Fruit fly (Drosophila melanogaster): ENCODE results near the gene ND-15.

ND-15 gene

dm6 chr2L:158649-159257 is 44.2 kb downstream of the ND-15 start, which contains the start of the genes CG33635 and spen (continued):
- no peak for TF ChIP-seq Taf1 (GFP tag; IDR thresholded peaks at IDR 0.05)
- TF ChIP-seq Sox102F (GFP tag; optimal IDR thresholded peaks at IDR 0.05) = no peak
- peak; percentile 4 for TF ChIP-seq CG7839 (tag; optimal IDR thresholded peaks at IDR 0.05)
- TF ChIP-seq CG17912 (GFP tag; optimal IDR thresholded peaks at IDR 0.05) = peak; percentile 79
- no peak for TF ChIP-seq yki (optimal IDR thresholded peaks at IDR 0.05)
- peak; percentile 56 for TF ChIP-seq CG17385 (GFP tag; optimal IDR thresholded peaks at IDR 0.05)
- no peak for TF ChIP-seq prd (optimal IDR thresholded peaks at IDR 0.05)
- no peak for TF ChIP-seq prd (GFP tag; IDR thresholded peaks at IDR 0.05)
- no peak for TF ChIP-seq CG3847 (GFP tag; IDR thresholded peaks at IDR 0.05)
- no peak for TF ChIP-seq fd96Cb (tag; optimal IDR thresholded peaks at IDR 0.05)
- peak; percentile 88 for TF ChIP-seq CG34376 (GFP tag; optimal IDR thresholded peaks at IDR 0.05)
- no peak for TF ChIP-seq az2 (GFP tag; optimal IDR thresholded peaks at IDR 0.05)
- peak; percentile 47 for TF ChIP-seq nerfin-1 (tag; optimal IDR thresholded peaks at IDR 0.05)
- no peak for TF ChIP-seq Rfx (GFP tag; IDR thresholded peaks at IDR 0.05)
- peak; percentile 35 for TF ChIP-seq CG12219 (GFP tag; optimal IDR thresholded peaks at IDR 0.05)
- TF ChIP-seq ro (GFP tag; IDR thresholded peaks at IDR 0.05) = no peak
- TF ChIP-seq CG10267 (tag; optimal IDR thresholded peaks at IDR 0.05) = peak; percentile 75
- TF ChIP-seq CG18262 (tag; optimal IDR thresholded peaks at IDR 0.05) = peak; percentile 26
- TF ChIP-seq pan (optimal IDR thresholded peaks at IDR 0.05) = no peak
- no peak for TF ChIP-seq pan (GFP tag; optimal IDR thresholded peaks at IDR 0.05 in 1 of 2, IDR thresholded peaks at IDR 0.05 in 1 of 2)
- peak; percentile 47 for TF ChIP-seq CoRest (tag; optimal IDR thresholded peaks at IDR 0.05)
- peak; percentile 36 for TF ChIP-seq Bteb2 (GFP tag; optimal IDR thresholded peaks at IDR 0.05)
- TF ChIP-seq CG10565 (GFP tag; optimal IDR thresholded peaks at IDR 0.05) = no peak
- TF ChIP-seq Fer3 (tag; optimal IDR thresholded peaks at IDR 0.05) = peak; percentile 18
- peak; percentile 63 for TF ChIP-seq CG2712 (tag; optimal IDR thresholded peaks at IDR 0.05)
- peak; percentile 86 for TF ChIP-seq Med (GFP tag)
- TF ChIP-seq CG9876 (GFP tag; optimal IDR thresholded peaks at IDR 0.05) = no peak
- peak; percentile 7 for TF ChIP-seq CG18619 (GFP tag; optimal IDR thresholded peaks at IDR 0.05)
- TF ChIP-seq sug (tag; optimal IDR thresholded peaks at IDR 0.05) = peak; percentile 51
- TF ChIP-seq pita (GFP tag; optimal IDR thresholded peaks at IDR 0.05) = peak; percentile 62
- peak; percentile 20 for TF ChIP-seq CG12071 (GFP tag; optimal IDR thresholded peaks at IDR 0.05)
- TF ChIP-seq salm (tag; optimal IDR thresholded peaks at IDR 0.05) = peak; percentile 53
- TF ChIP-seq sens-2 (GFP tag; IDR thresholded peaks at IDR 0.05) = no peak
- TF ChIP-seq CG30020 (tag; optimal IDR thresholded peaks at IDR 0.05) = peak; percentile 80
- TF ChIP-seq CG12155 (GFP tag; optimal IDR thresholded peaks at IDR 0.05) = peak; percentile 1
- TF ChIP-seq ewg (GFP tag; optimal IDR thresholded peaks at IDR 0.05) = peak; percentile 41
- TF ChIP-seq Oli (tag; optimal IDR thresholded peaks at IDR 0.05) = no peak
- TF ChIP-seq bcd (GFP tag; optimal IDR thresholded peaks at IDR 0.05) = no peak
- peak; percentile 25 for TF ChIP-seq CG4707 (GFP tag; optimal IDR thresholded peaks at IDR 0.05)
- peak; percentile 50 for TF ChIP-seq CG13296 (GFP tag; optimal IDR thresholded peaks at IDR 0.05)
- no peak for TF ChIP-seq CG7357 (GFP tag; IDR thresholded peaks at IDR 0.05)
- peak; percentile 86 for TF ChIP-seq abd-A (tag; optimal IDR thresholded peaks at IDR 0.05)
- no peak for TF ChIP-seq CG43689 (GFP tag; IDR thresholded peaks at IDR 0.05)
- no peak for TF ChIP-seq peb (GFP tag; IDR thresholded peaks at IDR 0.05)
- no peak for TF ChIP-seq Mad (GFP tag; optimal IDR thresholded peaks at IDR 0.05)
- TF ChIP-seq CG17186 (GFP tag; optimal IDR thresholded peaks at IDR 0.05) = peak; percentile 97
- TF ChIP-seq CG2678 (tag; optimal IDR thresholded peaks at IDR 0.05) = peak; percentile 40
- TF ChIP-seq CG3281 (GFP tag; optimal IDR thresholded peaks at IDR 0.05) = peak; percentile 46
- peak; percentile 10 for TF ChIP-seq Dip3 (GFP tag; optimal IDR thresholded peaks at IDR 0.05)
- TF ChIP-seq CG7928 (GFP tag; optimal IDR thresholded peaks at IDR 0.05) = no peak
- TF ChIP-seq ems (GFP tag; optimal IDR thresholded peaks at IDR 0.05) = peak; percentile 37
